Worm (Caenorhabditis elegans): Measurements from ENCODE around the gene haf-7.

DNA sequence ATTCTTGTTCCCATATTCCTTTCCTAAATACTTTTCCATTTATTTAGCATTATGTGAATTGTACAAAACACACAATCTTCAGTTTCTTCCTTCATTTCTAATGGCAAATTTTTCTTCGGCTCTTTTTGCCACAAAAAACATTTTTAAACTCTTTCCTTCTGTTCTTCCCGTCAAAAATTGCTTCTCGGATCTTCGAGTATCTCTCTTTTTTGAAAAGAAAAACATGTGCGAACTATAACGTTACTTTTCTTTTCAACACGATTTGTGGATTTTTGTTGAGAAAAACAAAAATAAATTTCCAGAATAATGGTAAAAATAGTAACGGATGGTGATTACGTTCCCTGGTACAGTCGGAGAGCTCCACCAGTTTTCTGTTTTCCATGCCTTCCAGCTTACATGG is 48.5 kb downstream of the haf-7 start, which contains the start of gene W06A7.2:
- no peak for TF ChIP-seq blmp-1 (tag; optimal IDR thresholded peaks at IDR 0.05; ENCODE audit: insufficient read depth)
- no peak for TF ChIP-seq zag-1 (tag; optimal IDR thresholded peaks at IDR 0.05)
- no peak for TF ChIP-seq mbf-1 (tag; optimal IDR thresholded peaks at IDR 0.05)
- no peak for TF ChIP-seq elt-3 (tag; optimal IDR thresholded peaks at IDR 0.05)
- no peak for TF ChIP-seq egl-27 (tag; optimal IDR thresholded peaks at IDR 0.05)
- TF ChIP-seq nhr-11 (tag; optimal IDR thresholded peaks at IDR 0.05): no peak
- no peak for TF ChIP-seq ama-1 (optimal IDR thresholded peaks at IDR 0.05)
- TF ChIP-seq mdl-1 (tag; optimal IDR thresholded peaks at IDR 0.05): no peak
- TF ChIP-seq unc-55 (GFP tag; optimal IDR thresholded peaks at IDR 0.05): no peak
- TF ChIP-seq alr-1 (tag; optimal IDR thresholded peaks at IDR 0.05): no peak
- TF ChIP-seq skn-1 (tag; optimal IDR thresholded peaks at IDR 0.05): no peak
- TF ChIP-seq ztf-1 (GFP tag; conservative IDR thresholded peaks at IDR 0.05): no peak
- no peak for TF ChIP-seq R02D3.7 (tag; optimal IDR thresholded peaks at IDR 0.05)
- TF ChIP-seq lin-39 (tag; optimal IDR thresholded peaks at IDR 0.05): no peak

Data from whole organism, L2 larva.